Worm (Caenorhabditis elegans): ENCODE measurements around the gene slc-5A12.

slc-5A12 gene

ce11 chrIV:11986407-11986806 lies 49.2 kb downstream of the slc-5A12 start:
- TF ChIP-seq akir-1 (GFP tag; optimal IDR thresholded peaks at IDR 0.05) (no peak), attf-6 (GFP tag; IDR thresholded peaks at IDR 0.05) (no peak), Y95B8A.8 (GFP tag; IDR thresholded peaks at IDR 0.05) (no peak), T07F8.4 (tag; optimal IDR thresholded peaks at IDR 0.05) (no peak)
